Fruit fly (Drosophila melanogaster): ENCODE measurements around the gene CG13116.

DNA sequence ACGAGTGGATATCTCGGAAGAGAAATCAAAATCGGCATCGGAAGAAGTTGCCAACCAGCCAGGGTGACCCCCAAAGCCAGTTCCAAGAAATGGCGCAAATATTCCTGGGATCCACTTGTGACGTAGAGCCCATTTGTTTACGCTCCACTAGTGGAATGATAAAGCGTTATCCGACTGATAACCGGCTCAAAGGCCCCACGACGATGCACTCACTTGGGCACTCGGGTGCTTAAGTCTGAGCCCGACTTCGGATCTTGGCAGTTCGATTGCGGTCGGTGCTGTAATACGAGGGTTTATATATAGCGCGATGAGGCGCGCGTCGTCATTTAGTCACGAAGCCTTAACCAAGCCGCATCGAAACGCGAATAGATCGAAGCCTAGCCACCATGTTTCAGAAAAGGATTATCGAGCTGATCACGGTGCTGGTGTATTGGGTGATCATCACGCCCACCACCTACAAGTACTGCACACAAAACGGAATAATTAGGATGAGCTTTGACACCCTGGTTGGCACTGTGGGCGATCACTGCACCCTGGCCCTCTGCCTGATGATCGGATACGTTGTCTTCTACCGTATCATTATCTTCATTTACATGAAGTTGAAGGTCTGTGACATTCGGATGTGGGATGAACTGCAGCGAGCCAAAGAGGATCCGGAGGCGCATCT, at the start of gene CG13116:
- TF ChIP-seq jim (GFP tag; optimal IDR thresholded peaks at IDR 0.05), result no peak
- TF ChIP-seq Hr83 (GFP tag; optimal IDR thresholded peaks at IDR 0.05; ENCODE audit: poor library complexity, severe bottlenecking), result no peak
